Worm (Caenorhabditis elegans): ENCODE results near the gene T19C3.3.
A peak's percentile ranks its signal among the peaks of the same experiment; 100 is the strongest.

T19C3.3 gene

DNA sequence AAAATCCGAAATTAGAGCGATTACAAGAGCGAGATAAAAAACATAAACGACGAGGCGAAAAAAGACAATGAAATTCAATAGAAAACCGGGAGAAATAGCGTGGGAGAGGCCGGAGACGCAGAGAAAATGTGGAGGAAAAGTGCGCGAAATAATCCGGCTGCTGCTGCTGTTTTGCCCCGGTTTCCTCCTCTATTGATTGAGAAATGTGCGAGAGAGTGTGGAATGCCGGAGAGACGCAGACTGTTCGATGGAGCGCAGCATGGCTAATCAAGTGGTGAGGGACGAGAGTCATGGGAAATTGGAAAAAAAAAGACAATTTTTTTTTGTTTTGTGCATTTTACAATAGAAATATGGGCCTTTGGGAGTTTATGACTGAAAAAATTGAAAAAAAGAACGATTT lies 16.2 kb downstream of the T19C3.3 start:
- no peak for TF ChIP-seq tab-1 (GFP tag; IDR thresholded peaks at IDR 0.05)
- no peak for TF ChIP-seq ref-1 (GFP tag; conservative IDR thresholded peaks at IDR 0.05)
- peak; percentile 38 for TF ChIP-seq cog-1 (tag; optimal IDR thresholded peaks at IDR 0.05)
- TF ChIP-seq ztf-23 (GFP tag; IDR thresholded peaks at IDR 0.05) = no peak
- TF ChIP-seq T22C8.4 (GFP tag; IDR thresholded peaks at IDR 0.05) = peak; percentile 91
- no peak for TF ChIP-seq klf-2 (GFP tag; conservative IDR thresholded peaks at IDR 0.05)
- TF ChIP-seq flt-1 (GFP tag; IDR thresholded peaks at IDR 0.05) = 0 out of 2 replicates have a peak, but pooled peaks have one; percentile 22
- TF ChIP-seq ztf-29 (GFP tag; IDR thresholded peaks at IDR 0.05) = no peak
- TF ChIP-seq med-1 (GFP tag; optimal IDR thresholded peaks at IDR 0.05; ENCODE audit: insufficient read depth) = no peak

ce11 chrIII:595449-595848 lies 18.9 kb downstream of the T19C3.3 start:
- no peak for TF ChIP-seq klf-2 (GFP tag; conservative IDR thresholded peaks at IDR 0.05)
- TF ChIP-seq ztf-23 (GFP tag; IDR thresholded peaks at IDR 0.05) = no peak
- TF ChIP-seq tab-1 (GFP tag; IDR thresholded peaks at IDR 0.05) = no peak
- TF ChIP-seq med-1 (GFP tag; optimal IDR thresholded peaks at IDR 0.05; ENCODE audit: insufficient read depth) = no peak
- no peak for TF ChIP-seq ref-1 (GFP tag; conservative IDR thresholded peaks at IDR 0.05)
- no peak for TF ChIP-seq T22C8.4 (GFP tag; IDR thresholded peaks at IDR 0.05)
- no peak for TF ChIP-seq cog-1 (tag; optimal IDR thresholded peaks at IDR 0.05)
- no peak for TF ChIP-seq flt-1 (GFP tag; IDR thresholded peaks at IDR 0.05)
- no peak for TF ChIP-seq ztf-29 (GFP tag; IDR thresholded peaks at IDR 0.05)

DNA sequence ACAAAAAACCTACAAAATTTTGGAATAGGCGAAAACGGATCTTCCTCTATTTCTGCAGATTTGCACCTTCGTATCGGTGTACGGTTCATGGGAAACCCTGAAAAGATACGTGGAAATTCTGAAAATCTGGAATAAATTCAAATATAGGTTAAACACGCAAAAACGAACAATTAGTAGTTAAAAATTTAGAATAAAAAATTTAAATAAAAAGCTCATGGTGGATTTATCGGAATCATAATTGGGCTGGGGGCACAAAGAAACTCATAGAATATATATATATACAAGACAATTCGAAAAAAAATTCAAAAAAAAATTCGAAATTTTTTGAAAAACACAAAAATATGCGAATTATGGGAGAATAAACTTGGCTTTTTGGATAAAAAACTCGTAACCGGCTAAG lies 27.3 kb downstream of the T19C3.3 start, which contains the start of gene helq-1:
helq-1 (minus strand) TSS at position 101 of the 400 bp plus-strand sequence.
- TF ChIP-seq tab-1 (GFP tag; IDR thresholded peaks at IDR 0.05) = no peak
- TF ChIP-seq med-1 (GFP tag; optimal IDR thresholded peaks at IDR 0.05; ENCODE audit: insufficient read depth) = no peak
- TF ChIP-seq T22C8.4 (GFP tag; IDR thresholded peaks at IDR 0.05) = no peak
- no peak for TF ChIP-seq flt-1 (GFP tag; IDR thresholded peaks at IDR 0.05)
- TF ChIP-seq ref-1 (GFP tag; conservative IDR thresholded peaks at IDR 0.05) = no peak
- no peak for TF ChIP-seq cog-1 (tag; optimal IDR thresholded peaks at IDR 0.05)
- no peak for TF ChIP-seq ztf-29 (GFP tag; IDR thresholded peaks at IDR 0.05)

DNA sequence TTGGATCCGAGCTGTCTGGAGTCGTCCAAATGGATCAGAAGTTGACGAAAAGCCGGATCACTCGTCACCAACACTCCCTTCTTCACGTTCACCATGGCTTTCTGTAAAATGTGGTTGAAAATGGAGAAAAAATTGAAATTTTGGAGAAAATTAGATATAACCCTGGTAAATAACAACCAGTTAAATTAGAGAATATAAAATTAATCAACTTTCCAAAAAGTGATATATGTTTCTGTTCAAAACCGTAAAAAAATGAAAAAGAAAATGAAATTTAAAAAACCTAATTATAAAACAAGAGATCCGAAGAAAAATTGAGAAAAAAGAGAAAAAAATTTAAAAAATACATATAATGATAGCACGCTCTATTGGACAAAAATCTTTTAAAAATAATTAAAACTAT lies 36.9 kb downstream of the T19C3.3 start, which contains the start of gene gtf-2H5:
gtf-2H5 (minus strand) TSS at position 101 of the 400 bp plus-strand sequence.
- TF ChIP-seq ref-1 (GFP tag; conservative IDR thresholded peaks at IDR 0.05) (no peak), ztf-29 (GFP tag; IDR thresholded peaks at IDR 0.05) (no peak)

DNA sequence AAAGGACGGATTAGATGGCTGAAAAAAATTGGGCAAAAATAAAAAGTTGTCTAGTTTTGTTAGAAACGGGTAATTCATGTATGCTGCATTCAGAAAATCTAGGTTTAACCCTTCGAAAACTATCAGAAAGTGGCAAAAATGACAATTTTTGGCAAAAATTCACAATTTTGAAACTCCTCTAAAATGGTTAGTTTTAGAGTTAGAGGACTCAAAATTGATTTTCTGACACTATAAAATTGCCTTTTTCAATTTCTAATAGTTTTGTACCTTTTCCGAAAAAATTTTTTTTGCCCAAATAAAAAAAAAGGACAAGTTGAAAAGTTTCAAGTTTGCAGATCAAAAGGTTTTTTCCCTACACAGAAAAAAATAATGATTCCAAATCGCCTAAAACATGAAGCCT lies 37.8 kb downstream of the T19C3.3 start:
- TF ChIP-seq med-1 (GFP tag; optimal IDR thresholded peaks at IDR 0.05; ENCODE audit: insufficient read depth) (no peak), flt-1 (GFP tag; IDR thresholded peaks at IDR 0.05) (no peak), cog-1 (tag; optimal IDR thresholded peaks at IDR 0.05) (no peak), tab-1 (GFP tag; IDR thresholded peaks at IDR 0.05) (no peak), ref-1 (GFP tag; conservative IDR thresholded peaks at IDR 0.05) (no peak), T22C8.4 (GFP tag; IDR thresholded peaks at IDR 0.05) (no peak), klf-2 (GFP tag; conservative IDR thresholded peaks at IDR 0.05) (no peak), ztf-23 (GFP tag; IDR thresholded peaks at IDR 0.05) (no peak), ztf-29 (GFP tag; IDR thresholded peaks at IDR 0.05) (no peak)

ce11 chrIII:568815-569214 lies 45.5 kb downstream of the T19C3.3 start:
- TF ChIP-seq med-1 (GFP tag; optimal IDR thresholded peaks at IDR 0.05; ENCODE audit: insufficient read depth) (no peak), ref-1 (GFP tag; conservative IDR thresholded peaks at IDR 0.05) (no peak), flt-1 (GFP tag; IDR thresholded peaks at IDR 0.05) (no peak), cog-1 (tag; optimal IDR thresholded peaks at IDR 0.05) (no peak), klf-2 (GFP tag; conservative IDR thresholded peaks at IDR 0.05) (no peak), tab-1 (GFP tag; IDR thresholded peaks at IDR 0.05) (no peak), T22C8.4 (GFP tag; IDR thresholded peaks at IDR 0.05) (no peak), ztf-29 (GFP tag; IDR thresholded peaks at IDR 0.05) (no peak), ztf-23 (GFP tag; IDR thresholded peaks at IDR 0.05) (no peak)

- TF ChIP-seq ztf-23 (GFP tag; IDR thresholded peaks at IDR 0.05) = no peak
- TF ChIP-seq T22C8.4 (GFP tag; IDR thresholded peaks at IDR 0.05) = no peak
Measured at ce11 chrIII:564786-565185, 49.6 kb downstream of the T19C3.3 start.

DNA sequence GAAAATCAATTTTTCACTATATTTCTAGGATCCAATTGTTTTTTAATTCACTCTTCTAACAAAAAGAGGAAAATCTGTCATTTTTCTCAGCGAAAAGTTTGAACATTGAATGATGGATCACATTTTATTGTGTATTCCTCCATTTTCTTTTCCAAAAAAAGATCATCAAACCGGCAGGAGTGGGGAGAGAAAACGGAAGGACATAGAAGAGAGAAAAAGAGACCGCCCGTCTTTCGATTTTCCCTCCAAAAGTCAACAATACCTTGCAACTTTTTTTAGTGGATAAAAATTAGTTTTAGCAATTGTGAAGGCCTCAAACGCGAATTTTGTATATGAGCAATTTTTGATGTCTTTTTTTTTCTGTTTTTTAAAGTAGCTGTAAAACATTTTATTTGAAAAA lies 50.6 kb downstream of the T19C3.3 start:
- TF ChIP-seq T22C8.4 (GFP tag; IDR thresholded peaks at IDR 0.05) = no peak
- no peak for TF ChIP-seq ref-1 (GFP tag; conservative IDR thresholded peaks at IDR 0.05)
- TF ChIP-seq flt-1 (GFP tag; IDR thresholded peaks at IDR 0.05) = no peak
- TF ChIP-seq klf-2 (GFP tag; conservative IDR thresholded peaks at IDR 0.05) = no peak
- TF ChIP-seq med-1 (GFP tag; optimal IDR thresholded peaks at IDR 0.05; ENCODE audit: insufficient read depth) = no peak
- no peak for TF ChIP-seq ztf-23 (GFP tag; IDR thresholded peaks at IDR 0.05)
- no peak for TF ChIP-seq cog-1 (tag; optimal IDR thresholded peaks at IDR 0.05)
- no peak for TF ChIP-seq tab-1 (GFP tag; IDR thresholded peaks at IDR 0.05)
